Fruit fly (Drosophila melanogaster): Measurements from ENCODE around the gene CG13692.

CG13692 gene

DNA sequence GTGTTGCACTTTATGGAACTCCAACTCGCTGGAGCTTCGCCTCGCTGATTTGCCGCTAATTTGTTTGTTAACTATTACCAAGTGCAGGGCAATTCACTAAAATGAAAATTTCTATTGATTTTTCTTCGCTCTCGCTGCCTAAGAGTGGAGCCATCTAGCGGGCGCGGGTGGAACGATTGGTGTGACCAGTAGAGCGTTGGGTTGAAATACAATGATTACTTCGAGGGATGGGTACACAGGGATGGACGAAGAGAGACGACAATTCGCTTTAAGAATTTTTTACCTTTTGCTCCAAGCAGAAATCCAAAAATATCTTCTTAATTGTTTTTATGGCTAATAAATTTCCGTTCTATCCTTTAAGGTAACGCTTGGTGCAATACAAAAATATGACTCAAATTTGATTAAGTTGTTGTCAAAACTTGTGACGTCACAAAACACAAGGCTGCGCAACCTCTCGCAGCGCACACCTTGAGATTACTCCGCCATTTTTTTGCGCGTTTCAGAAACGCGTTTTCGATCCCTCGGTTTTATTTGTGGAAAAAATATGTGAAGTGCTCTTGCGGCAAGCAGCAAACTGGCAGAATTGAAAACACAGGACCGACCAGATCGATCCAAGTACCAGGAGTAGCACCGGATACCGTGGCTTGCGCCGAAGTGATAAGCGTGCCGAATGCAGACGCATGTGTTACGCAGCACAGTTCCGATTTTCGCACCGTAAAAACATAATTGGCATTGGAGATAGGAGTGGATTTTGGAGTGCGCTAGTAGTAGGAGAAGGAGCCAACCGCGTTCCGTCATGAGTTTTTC, 6.8 kb upstream of the CG13692 start, which contains the start of the genes AP-2alpha and ebi (continued):
- TF ChIP-seq Vsx1 (GFP tag; optimal IDR thresholded peaks at IDR 0.05) (no peak), Pdp1 (GFP tag; optimal IDR thresholded peaks at IDR 0.05) (peak; percentile 91 to 94), al (GFP tag; IDR thresholded peaks at IDR 0.05) (peak; percentile 91), pzg (GFP tag; optimal IDR thresholded peaks at IDR 0.05) (peak; percentile 82), CG14965 (GFP tag; optimal IDR thresholded peaks at IDR 0.05; ENCODE audit: borderline replicate concordance) (peak; percentile 91), Rfx (GFP tag; IDR thresholded peaks at IDR 0.05) (peak; percentile 92), run (tag; optimal IDR thresholded peaks at IDR 0.05) (no peak), CG11085 (GFP tag; IDR thresholded peaks at IDR 0.05) (peak; percentile 78), Fer3 (tag; optimal IDR thresholded peaks at IDR 0.05) (peak; percentile 78), Spps (tag; optimal IDR thresholded peaks at IDR 0.05) (peak; percentile 57), eyg (GFP tag; optimal IDR thresholded peaks at IDR 0.05) (peak; percentile 87), CG11093 (GFP tag; IDR thresholded peaks at IDR 0.05) (peak; percentile 88), CG31388 (GFP tag; optimal IDR thresholded peaks at IDR 0.05) (peak; percentile 47), CG11560 (tag; IDR thresholded peaks at IDR 0.05) (peak; percentile 82), sima (GFP tag; optimal IDR thresholded peaks at IDR 0.05) (peak; percentile 37), CG11695 (GFP tag; IDR thresholded peaks at IDR 0.05) (peak; percentile 81), sug (tag; optimal IDR thresholded peaks at IDR 0.05) (peak; percentile 88), salm (tag; optimal IDR thresholded peaks at IDR 0.05) (peak; percentile 54), row (GFP tag; IDR thresholded peaks at IDR 0.05) (peak; percentile 98), CG1832 (GFP tag; optimal IDR thresholded peaks at IDR 0.05) (no peak), CG5953 (GFP tag; IDR thresholded peaks at IDR 0.05) (peak; percentile 44; the same call in 1 of the 2 replicates), CG15011 (GFP tag; optimal IDR thresholded peaks at IDR 0.05) (peak; percentile 61), CG4854 (GFP tag; optimal IDR thresholded peaks at IDR 0.05) (peak; percentile 69), sc (optimal IDR thresholded peaks at IDR 0.05) (no peak), sc (GFP tag; optimal IDR thresholded peaks at IDR 0.05) (peak; percentile 80), Myb (GFP tag; optimal IDR thresholded peaks at IDR 0.05) (peak; percentile 83), CG18262 (tag; optimal IDR thresholded peaks at IDR 0.05) (peak; percentile 79), cad (GFP tag; optimal IDR thresholded peaks at IDR 0.05) (no peak), CG7987 (GFP tag; optimal IDR thresholded peaks at IDR 0.05) (no peak), CG16813 (GFP tag; IDR thresholded peaks at IDR 0.05; ENCODE audit: partially characterized antibody) (no peak), tna (GFP tag; IDR thresholded peaks at IDR 0.05; ENCODE audit: partially characterized antibody) (no peak), CG2116 (GFP tag; optimal IDR thresholded peaks at IDR 0.05) (peak; percentile 83), Lpt (GFP tag; optimal IDR thresholded peaks at IDR 0.05) (no peak), CG31224 (GFP tag; IDR thresholded peaks at IDR 0.05) (peak; percentile 81), CG1792 (GFP tag; optimal IDR thresholded peaks at IDR 0.05) (peak; percentile 85), sim (GFP tag; IDR thresholded peaks at IDR 0.05) (0 out of 2 replicates have a peak, but pooled peaks have one; percentile 26), grn (GFP tag; optimal IDR thresholded peaks at IDR 0.05) (peak; percentile 44), Eip74EF (GFP tag; optimal IDR thresholded peaks at IDR 0.05) (no peak), luna (GFP tag; optimal IDR thresholded peaks at IDR 0.05) (peak; percentile 67), mld (GFP tag; IDR thresholded peaks at IDR 0.05; ENCODE audit: partially characterized antibody) (no peak), esg (GFP tag; conservative IDR thresholded peaks at IDR 0.05) (peak; percentile 92), crc (GFP tag; optimal IDR thresholded peaks at IDR 0.05) (peak; percentile 61), rib (GFP tag; IDR thresholded peaks at IDR 0.05) (peak; percentile 86), Blimp-1 (GFP tag; optimal IDR thresholded peaks at IDR 0.05) (peak; percentile 62), CG4617 (GFP tag; optimal IDR thresholded peaks at IDR 0.05; ENCODE audit: borderline replicate concordance) (peak; percentile 87), CTCF (GFP tag; optimal IDR thresholded peaks at IDR 0.05) (peak; percentile 93), HmgD (GFP tag; optimal IDR thresholded peaks at IDR 0.05) (peak; percentile 97), GATAe (GFP tag; conservative IDR thresholded peaks at IDR 0.05) (no peak), Stat92E (GFP tag; optimal IDR thresholded peaks at IDR 0.05) (peak in 1 of 3 experiments; percentile 72)

All from whole organism, embryonic.